Fruit fly (Drosophila melanogaster) whole organism, embryonic: Measurements from ENCODE around the gene goe.
A peak's percentile ranks its signal among the peaks of the same experiment; 100 is the strongest.

Experiments
- Antp ChIP-seq: fragments of 200-800 bp; sonication (Bioruptor generic); optimal IDR thresholded peaks from 3 replicates; lab custom pipeline; 2016; ENCODE audit warnings: missing biosample characterization, missing genetic modification characterization
- Atf6 ChIP-seq: fragments of 200-800 bp; sonication (Bioruptor generic); IDR thresholded peaks from 2 replicates; pipeline ENCODE4 v1.3.6; 2022; ENCODE audit warnings: missing biosample characterization, missing genetic modification characterization
- CG1024 ChIP-seq: fragments of 200-800 bp; sonication (Bioruptor generic); IDR thresholded peaks from 2 replicates; pipeline ENCODE4 v1.3.6; 2022; ENCODE audit warnings: missing biosample characterization, missing genetic modification characterization
- CG11085 ChIP-seq: fragments of 200-800 bp; sonication (Bioruptor generic); IDR thresholded peaks from 2 replicates; pipeline ENCODE4 v1.3.6; 2022; ENCODE audit warnings: missing biosample characterization, missing genetic modification characterization
- CG13287 ChIP-seq: fragments of 200-800 bp; sonication (Bioruptor generic); IDR thresholded peaks from 2 replicates; pipeline ENCODE4 v1.3.6; 2022; ENCODE audit warnings: missing biosample characterization, missing genetic modification characterization; ENCODE audit not compliant: partially characterized antibody
- CG13894 ChIP-seq: fragments of 200-800 bp; sonication (Bioruptor generic); optimal IDR thresholded peaks from 3 replicates; lab custom pipeline; 2018; ENCODE audit warnings: missing biosample characterization, mild to moderate bottlenecking, missing genetic modification characterization, moderate library complexity
- CG14014 ChIP-seq: fragments of 200-800 bp; sonication (Bioruptor generic); IDR thresholded peaks from 2 replicates; pipeline ENCODE4 v1.3.6; 2022; ENCODE audit warnings: missing biosample characterization, missing genetic modification characterization
- CG14860 ChIP-seq: fragments of 200-800 bp; sonication (Bioruptor generic); IDR thresholded peaks from 3 replicates; pipeline ENCODE4 v1.3.6; 2022; ENCODE audit warnings: missing biosample characterization, missing genetic modification characterization; ENCODE audit not compliant: partially characterized antibody
- CG17328 ChIP-seq: fragments of 200-800 bp; sonication (Bioruptor generic); IDR thresholded peaks from 2 replicates; pipeline ENCODE4 v1.3.6; 2022; ENCODE audit warnings: missing biosample characterization, missing genetic modification characterization
- CG17612 ChIP-seq: fragments of 200-800 bp; sonication (Bioruptor generic); IDR thresholded peaks from 2 replicates; pipeline ENCODE4 v1.3.6; 2022; ENCODE audit warnings: missing biosample characterization, missing genetic modification characterization
- CG30020 ChIP-seq: fragments of 200-800 bp; optimal IDR thresholded peaks from 2 replicates; lab custom pipeline; 2019; ENCODE audit warnings: missing biosample characterization, mild to moderate bottlenecking, missing genetic modification characterization, moderate library complexity
- CG3163 ChIP-seq: fragments of 200-800 bp; sonication (Bioruptor generic); optimal IDR thresholded peaks from 3 replicates; lab custom pipeline; 2016; ENCODE audit warnings: missing biosample characterization, missing genetic modification characterization
- CG34224 ChIP-seq: fragments of 200-800 bp; sonication (Bioruptor generic); IDR thresholded peaks from 3 replicates; pipeline ENCODE4 v1.3.6; 2022; ENCODE audit warnings: missing biosample characterization, missing genetic modification characterization; ENCODE audit not compliant: partially characterized antibody
- CG42726 ChIP-seq: fragments of 200-800 bp; sonication (Bioruptor generic); IDR thresholded peaks from 2 replicates; pipeline ENCODE4 v1.3.6; 2022; ENCODE audit warnings: missing biosample characterization, missing genetic modification characterization; ENCODE audit not compliant: partially characterized antibody
- CG4328 ChIP-seq: fragments of 200-800 bp; sonication (Bioruptor generic); optimal IDR thresholded peaks from 3 replicates; lab custom pipeline; 2017; ENCODE audit warnings: missing biosample characterization, missing genetic modification reagents, missing genetic modification characterization
- CG7987 ChIP-seq: fragments of 200-800 bp; sonication (Bioruptor generic); optimal IDR thresholded peaks from 2 replicates; lab custom pipeline; 2018; ENCODE audit warnings: missing biosample characterization, mild to moderate bottlenecking, missing genetic modification characterization, moderate library complexity
- CHES-1-like ChIP-seq: fragments of 200-800 bp; sonication (Bioruptor generic); optimal IDR thresholded peaks from 2 replicates; lab custom pipeline; 2016; ENCODE audit warnings: missing biosample characterization, missing genetic modification characterization
- D19A ChIP-seq: fragments of 200-800 bp; optimal IDR thresholded peaks from 3 replicates; lab custom pipeline; 2019; ENCODE audit warnings: missing biosample characterization, mild to moderate bottlenecking, missing genetic modification characterization, moderate library complexity
- ERR ChIP-seq: fragments of 200-800 bp; sonication (Bioruptor generic); optimal IDR thresholded peaks from 2 replicates; lab custom pipeline; 2016; ENCODE audit warnings: missing biosample characterization, missing genetic modification characterization
- Ets97D ChIP-seq: fragments of 200-800 bp; sonication (Bioruptor generic); optimal IDR thresholded peaks from 3 replicates; lab custom pipeline; 2016; ENCODE audit warnings: missing biosample characterization, missing genetic modification characterization
- HLHmδ ChIP-seq: fragments of 200-800 bp; sonication (Bioruptor generic); optimal IDR thresholded peaks from 2 replicates; lab custom pipeline; 2018; ENCODE audit warnings: missing biosample characterization, mild to moderate bottlenecking, missing genetic modification characterization, moderate library complexity
- Hey ChIP-seq: fragments of 200-800 bp; sonication (Bioruptor generic); optimal IDR thresholded peaks from 3 replicates; lab custom pipeline; 2018; ENCODE audit warnings: missing biosample characterization, mild to moderate bottlenecking, missing genetic modification characterization
- HmgZ ChIP-seq: fragments of 200-800 bp; sonication (Bioruptor generic); optimal IDR thresholded peaks from 2 replicates; lab custom pipeline; 2018; ENCODE audit warnings: missing biosample characterization, mild to moderate bottlenecking, missing genetic modification characterization
- Hr3 ChIP-seq: fragments of 200-800 bp; sonication (Bioruptor generic); optimal IDR thresholded peaks from 3 replicates; lab custom pipeline; 2016; ENCODE audit warnings: missing biosample characterization, missing genetic modification characterization
- Jarid2 ChIP-seq: fragments of 200-800 bp; sonication (Bioruptor generic); optimal IDR thresholded peaks from 3 replicates; lab custom pipeline; 2017; ENCODE audit warnings: mild to moderate bottlenecking, missing biosample characterization, missing genetic modification reagents, missing genetic modification characterization
- Meics ChIP-seq: fragments of 200-800 bp; sonication (Bioruptor generic); optimal IDR thresholded peaks from 2 replicates; lab custom pipeline; 2017; ENCODE audit warnings: missing biosample characterization, mild to moderate bottlenecking, missing genetic modification characterization
- Usf ChIP-seq: fragments of 200-800 bp; sonication (Bioruptor generic); optimal IDR thresholded peaks from 2 replicates; lab custom pipeline; 2017; ENCODE audit warnings: missing genotype, missing biosample characterization, missing genetic modification characterization
- Xrp1 ChIP-seq: fragments of 200-800 bp; sonication (Bioruptor generic); IDR thresholded peaks from 2 replicates; pipeline ENCODE4 v1.3.6; 2022; ENCODE audit warnings: missing biosample characterization, missing genetic modification characterization
- bbx ChIP-seq: fragments of 200-800 bp; sonication (Bioruptor generic); IDR thresholded peaks from 2 replicates; pipeline ENCODE4 v1.3.6; 2022; ENCODE audit warnings: missing biosample characterization, missing genetic modification characterization; ENCODE audit not compliant: partially characterized antibody
- chm ChIP-seq: fragments of 200-800 bp; sonication (Bioruptor generic); IDR thresholded peaks from 2 replicates; pipeline ENCODE4 v1.3.6; 2022; ENCODE audit warnings: missing biosample characterization, missing genetic modification characterization
- dan ChIP-seq: fragments of 200-800 bp; sonication (Bioruptor generic); IDR thresholded peaks from 2 replicates; pipeline ENCODE4 v1.3.6; 2022; ENCODE audit warnings: missing biosample characterization, missing genetic modification characterization
- ems ChIP-seq: fragments of 200-800 bp; sonication (Bioruptor generic); optimal IDR thresholded peaks from 3 replicates; lab custom pipeline; 2016; ENCODE audit warnings: missing biosample characterization, missing genetic modification characterization
- ewg ChIP-seq: fragments of 200-800 bp; sonication (Bioruptor generic); optimal IDR thresholded peaks from 3 replicates; lab custom pipeline; 2017; ENCODE audit warnings: mild to moderate bottlenecking, missing biosample characterization, missing genetic modification reagents, missing genetic modification characterization
- gcm ChIP-seq: fragments of 200-800 bp; sonication (Bioruptor generic); optimal IDR thresholded peaks from 2 replicates; lab custom pipeline; 2019; ENCODE audit warnings: missing biosample characterization, mild to moderate bottlenecking, missing genetic modification characterization, moderate library complexity
- gfzf ChIP-seq: fragments of 200-800 bp; sonication (Bioruptor generic); optimal IDR thresholded peaks from 2 replicates; lab custom pipeline; 2016; ENCODE audit warnings: missing biosample characterization, mild to moderate bottlenecking, missing genetic modification characterization, moderate library complexity
- hth ChIP-seq: fragments of >200 bp; optimal IDR thresholded peaks from 2 replicates; lab custom pipeline; 2017; ENCODE audit warnings: inconsistent platforms
- kah ChIP-seq: fragments of 200-800 bp; sonication (Bioruptor generic); optimal IDR thresholded peaks from 2 replicates; lab custom pipeline; 2018; ENCODE audit warnings: missing biosample characterization, mild to moderate bottlenecking, missing genetic modification characterization
- knrl ChIP-seq: fragments of 200-800 bp; sonication (Bioruptor generic); IDR thresholded peaks from 3 replicates; pipeline ENCODE4 v1.3.6; 2022; ENCODE audit warnings: missing biosample characterization, missing genetic modification characterization; ENCODE audit not compliant: partially characterized antibody
- lmd ChIP-seq: fragments of 200-800 bp; sonication (Bioruptor generic); IDR thresholded peaks from 2 replicates; pipeline ENCODE4 v1.3.6; 2022; ENCODE audit warnings: missing biosample characterization, missing genetic modification characterization
- mld ChIP-seq: fragments of 200-800 bp; sonication (Bioruptor generic); IDR thresholded peaks from 3 replicates; pipeline ENCODE4 v1.3.6; 2022; ENCODE audit warnings: missing biosample characterization, missing genetic modification characterization; ENCODE audit not compliant: partially characterized antibody
- otp ChIP-seq: fragments of 200-800 bp; sonication (Bioruptor generic); IDR thresholded peaks from 3 replicates; pipeline ENCODE4, ENCODE4 v1.3.6; 2022; ENCODE audit warnings: missing biosample characterization, missing genetic modification characterization
- salm ChIP-seq: fragments of 200-800 bp; sonication (Bioruptor generic); optimal IDR thresholded peaks from 2 replicates; lab custom pipeline; 2018; ENCODE audit warnings: missing biosample characterization, mild to moderate bottlenecking, missing genetic modification characterization
- sd ChIP-seq: fragments of 200-800 bp; sonication (Bioruptor generic); optimal IDR thresholded peaks from 3 replicates; lab custom pipeline; 2018; ENCODE audit warnings: missing biosample characterization, mild to moderate bottlenecking, missing genetic modification characterization, moderate library complexity
- seq ChIP-seq: fragments of 200-800 bp; sonication (Bioruptor generic); IDR thresholded peaks from 2 replicates; pipeline ENCODE4 v1.3.6; 2022; ENCODE audit warnings: missing biosample characterization, missing genetic modification characterization
- tio ChIP-seq: fragments of 200-800 bp; sonication (Bioruptor generic); optimal IDR thresholded peaks from 2 replicates; lab custom pipeline; 2017; ENCODE audit warnings: missing biosample characterization, missing genetic modification characterization, inconsistent platforms
- vfl ChIP-seq: fragments of 200-800 bp; sonication (Bioruptor generic); optimal IDR thresholded peaks from 2 replicates; lab custom pipeline; 2016; ENCODE audit warnings: missing biosample characterization, missing genetic modification characterization
- vnd ChIP-seq: fragments of 200-800 bp; sonication (Bioruptor generic); IDR thresholded peaks from 3 replicates; pipeline ENCODE4 v1.3.6; 2022; ENCODE audit warnings: missing biosample characterization, missing genetic modification characterization; ENCODE audit not compliant: partially characterized antibody
- zen2 ChIP-seq: fragments of 200-800 bp; sonication (Bioruptor generic); IDR thresholded peaks from 3 replicates; pipeline ENCODE4 v1.3.6; 2022; ENCODE audit warnings: missing biosample characterization, missing genetic modification characterization; ENCODE audit not compliant: partially characterized antibody

The goe gene

DNA sequence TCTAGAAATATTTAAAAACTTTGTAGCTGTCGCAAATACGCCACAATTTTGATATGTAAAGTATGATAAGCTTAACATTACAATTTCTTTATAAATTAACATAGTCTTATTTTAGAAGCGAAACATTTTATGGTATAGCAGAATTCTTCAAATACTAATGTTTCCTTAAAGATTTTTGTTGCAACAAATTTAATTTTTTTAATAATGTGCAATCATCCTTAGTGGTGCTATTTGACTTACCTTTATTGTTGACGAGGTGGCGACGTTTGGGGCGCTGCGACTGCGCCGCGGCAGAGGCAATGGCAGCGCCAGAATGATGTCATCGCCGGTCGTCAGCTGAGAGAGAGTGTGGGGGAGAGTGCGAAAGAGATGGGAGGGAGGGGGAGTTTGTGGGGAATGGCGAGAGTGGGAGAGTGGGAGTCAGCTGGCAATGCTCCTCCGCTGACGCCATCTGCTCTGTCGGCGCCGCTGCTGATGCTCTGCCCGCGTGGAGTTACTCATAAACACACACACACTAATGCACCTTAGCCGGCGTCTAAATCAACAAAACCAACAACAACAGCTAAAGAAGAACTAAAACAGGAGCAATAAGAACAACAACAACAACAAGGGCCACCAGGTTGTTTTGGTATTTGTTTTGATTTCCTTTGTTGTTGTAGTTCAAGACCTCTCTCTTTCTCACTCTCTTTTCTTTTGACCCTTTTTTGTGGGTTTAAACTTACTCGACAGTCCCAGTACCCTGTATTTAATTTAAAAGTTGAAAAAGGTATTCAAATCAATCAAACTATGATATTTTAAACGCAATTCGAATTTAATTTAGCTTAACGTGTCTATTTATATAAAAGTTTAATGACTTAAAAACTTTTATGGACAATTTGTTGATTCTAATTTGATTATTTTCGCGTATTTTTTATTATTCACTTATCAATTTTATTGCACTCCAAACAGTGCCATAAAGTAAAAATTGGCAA, 28.2 kb downstream of the goe start (continued):
- TF ChIP-seq Hey (tag; lab: Kevin White, UChicago) (no peak), ems (no peak), seq (GFP tag; lab: Robert Waterston, UW) (peak; percentile 78), chm (GFP tag; lab: Robert Waterston, UW) (no peak), CHES-1-like (GFP tag; lab: Kevin White, UChicago) (no peak), Hr3 (GFP tag; lab: Kevin White, UChicago) (peak; percentile 70), salm (peak; percentile 69), sd (tag; lab: Kevin White, UChicago) (peak; percentile 59), HmgZ (tag; lab: Kevin White, UChicago) (peak; percentile 59), vfl (peak; percentile 37), Ets97D (no peak), CG34224 (GFP tag; lab: Robert Waterston, UW) (0 out of 3 replicates have a peak, but pooled peaks have one; percentile 17), knrl (GFP tag; lab: Robert Waterston, UW) (no peak), HLHmδ (GFP tag; lab: Kevin White, UChicago) (no peak), lmd (GFP tag; lab: Robert Waterston, UW) (peak; percentile 82), CG7987 (GFP tag; lab: Kevin White, UChicago) (no peak), Usf (GFP tag; lab: Kevin White, UChicago) (peak; percentile 49), CG13287 (no peak), ewg (GFP tag; lab: Kevin White, UChicago) (peak; percentile 59), ERR (GFP tag; lab: Kevin White, UChicago) (peak; percentile 2), otp (peak; percentile 36; the same call in 1 of the 3 replicates), Atf6 (GFP tag; lab: Robert Waterston, UW) (peak; percentile 72; the same call in 1 of the 2 replicates), Meics (GFP tag; lab: Kevin White, UChicago) (peak; percentile 66), CG4328 (no peak), kah (GFP tag; lab: Kevin White, UChicago) (peak; percentile 30), hth (lab: Kevin White, UChicago) (no peak), vnd (no peak), D19A (peak; percentile 65), Antp (GFP tag; lab: Kevin White, UChicago) (peak; percentile 4), gcm (GFP tag; lab: Kevin White, UChicago) (peak; percentile 71), CG1024 (GFP tag; lab: Robert Waterston, UW) (0 out of 2 replicates have a peak, but pooled peaks have one; percentile 10), CG3163 (GFP tag; lab: Kevin White, UChicago) (no peak), mld (no peak), CG17612 (GFP tag; lab: Robert Waterston, UW) (peak; percentile 9; the same call in 1 of the 2 replicates), bbx (GFP tag; lab: Robert Waterston, UW) (no peak), CG30020 (tag; lab: Kevin White, UChicago) (no peak), tio (GFP tag; lab: Kevin White, UChicago) (peak; percentile 73), CG11085 (GFP tag; lab: Robert Waterston, UW) (0 out of 2 replicates have a peak, but pooled peaks have one; percentile 32), gfzf (GFP tag; lab: Kevin White, UChicago) (no peak), Jarid2 (GFP tag; lab: Kevin White, UChicago) (peak; percentile 11), CG13894 (tag; lab: Kevin White, UChicago) (no peak), dan (GFP tag; lab: Robert Waterston, UW) (no peak), CG14014 (GFP tag; lab: Robert Waterston, UW) (no peak), CG14860 (GFP tag; lab: Robert Waterston, UW) (no peak), CG17328 (GFP tag; lab: Robert Waterston, UW) (peak; percentile 76), zen2 (GFP tag; lab: Robert Waterston, UW) (no peak), CG42726 (GFP tag; lab: Robert Waterston, UW) (no peak), Xrp1 (GFP tag; lab: Robert Waterston, UW) (peak; percentile 74)
